Fruit fly (Drosophila melanogaster): Measurements from ENCODE around the gene CG3078.

Gene CG3078

dm6 chrX:2259763-2260162 is at the start of gene CG3078:
CG3078 (minus strand) TSS chrX:2259863.
- TF ChIP-seq usp (GFP tag; optimal IDR thresholded peaks at IDR 0.05) (no peak), pan (optimal IDR thresholded peaks at IDR 0.05) (no peak), CG8478 (optimal IDR thresholded peaks at IDR 0.05) (no peak), psq (optimal IDR thresholded peaks at IDR 0.05) (no peak), EcR (GFP tag; optimal IDR thresholded peaks at IDR 0.05) (no peak)

- TF ChIP-seq Dll (optimal IDR thresholded peaks at IDR 0.05) (no peak), psq (optimal IDR thresholded peaks at IDR 0.05) (no peak), EcR (GFP tag; optimal IDR thresholded peaks at IDR 0.05) (no peak), usp (GFP tag; optimal IDR thresholded peaks at IDR 0.05) (no peak), pan (optimal IDR thresholded peaks at IDR 0.05) (no peak), CG8478 (optimal IDR thresholded peaks at IDR 0.05) (no peak)
Measured at dm6 chrX:2308403-2308965, 48.8 kb upstream of the CG3078 start.

dm6 chrX:2307564-2307963 is 47.9 kb upstream of the CG3078 start:
- TF ChIP-seq usp (GFP tag; optimal IDR thresholded peaks at IDR 0.05) = no peak
- no peak for TF ChIP-seq CG8478 (optimal IDR thresholded peaks at IDR 0.05)
- TF ChIP-seq EcR (GFP tag; optimal IDR thresholded peaks at IDR 0.05) = no peak
- no peak for TF ChIP-seq psq (optimal IDR thresholded peaks at IDR 0.05)
- TF ChIP-seq Dll (optimal IDR thresholded peaks at IDR 0.05) = no peak
- no peak for TF ChIP-seq pan (optimal IDR thresholded peaks at IDR 0.05)

dm6 chrX:2306760-2307159 is 47.1 kb upstream of the CG3078 start:
- TF ChIP-seq usp (GFP tag; optimal IDR thresholded peaks at IDR 0.05) (no peak), EcR (GFP tag; optimal IDR thresholded peaks at IDR 0.05) (no peak), pan (optimal IDR thresholded peaks at IDR 0.05) (no peak), CG8478 (optimal IDR thresholded peaks at IDR 0.05) (no peak), Dll (optimal IDR thresholded peaks at IDR 0.05) (no peak), psq (optimal IDR thresholded peaks at IDR 0.05) (no peak)

- TF ChIP-seq pan (optimal IDR thresholded peaks at IDR 0.05) = no peak
- peak; percentile 24 for TF ChIP-seq Dll (optimal IDR thresholded peaks at IDR 0.05)
Measured at dm6 chrX:2306307-2306706, 46.6 kb upstream of the CG3078 start.

dm6 chrX:2305842-2306300 is 46.2 kb upstream of the CG3078 start:
- TF ChIP-seq Dll (optimal IDR thresholded peaks at IDR 0.05) (peak; percentile 54), EcR (GFP tag; optimal IDR thresholded peaks at IDR 0.05) (no peak)

dm6 chrX:2305281-2305680 is 45.6 kb upstream of the CG3078 start:
- TF ChIP-seq Dll (optimal IDR thresholded peaks at IDR 0.05) (no peak), psq (optimal IDR thresholded peaks at IDR 0.05) (no peak), CG8478 (optimal IDR thresholded peaks at IDR 0.05) (no peak), EcR (GFP tag; optimal IDR thresholded peaks at IDR 0.05) (no peak), pan (optimal IDR thresholded peaks at IDR 0.05) (no peak), usp (GFP tag; optimal IDR thresholded peaks at IDR 0.05) (no peak)

dm6 chrX:2304514-2305235 is 45.0 kb upstream of the CG3078 start:
- TF ChIP-seq CG8478 (optimal IDR thresholded peaks at IDR 0.05) (no peak), pan (optimal IDR thresholded peaks at IDR 0.05) (no peak), Dll (optimal IDR thresholded peaks at IDR 0.05) (no peak), usp (GFP tag; optimal IDR thresholded peaks at IDR 0.05) (no peak), EcR (GFP tag; optimal IDR thresholded peaks at IDR 0.05) (no peak)

- TF ChIP-seq psq (optimal IDR thresholded peaks at IDR 0.05) = no peak
- TF ChIP-seq Dll (optimal IDR thresholded peaks at IDR 0.05) = peak; percentile 80
Measured at dm6 chrX:2303771-2304513, 44.3 kb upstream of the CG3078 start.

- TF ChIP-seq Dll (optimal IDR thresholded peaks at IDR 0.05) (no peak), EcR (GFP tag; optimal IDR thresholded peaks at IDR 0.05) (no peak), usp (GFP tag; optimal IDR thresholded peaks at IDR 0.05) (no peak), CG8478 (optimal IDR thresholded peaks at IDR 0.05) (no peak), pan (optimal IDR thresholded peaks at IDR 0.05) (no peak), psq (optimal IDR thresholded peaks at IDR 0.05) (no peak)
Measured at dm6 chrX:2302875-2303274, 43.2 kb upstream of the CG3078 start.

- TF ChIP-seq psq (optimal IDR thresholded peaks at IDR 0.05) (no peak), EcR (GFP tag; optimal IDR thresholded peaks at IDR 0.05) (no peak)
Measured at dm6 chrX:2301613-2302522, 42.2 kb upstream of the CG3078 start.

dm6 chrX:2301069-2301508 is 41.4 kb upstream of the CG3078 start:
- no peak for TF ChIP-seq usp (GFP tag; optimal IDR thresholded peaks at IDR 0.05)
- peak; percentile 94 for TF ChIP-seq Dll (optimal IDR thresholded peaks at IDR 0.05)

Measured in whole organism.